Fruit fly (Drosophila melanogaster): Measurements from ENCODE around the gene CG46317.

Gene CG46317

dm6 chrX:14237873-14238394 lies 23.1 kb upstream of the CG46317 start, which contains the start of the genes Fbxl4 and Dus2 (continued):
- TF ChIP-seq psq (GFP tag; optimal IDR thresholded peaks at IDR 0.05) (peak; percentile 82), sv (GFP tag; optimal IDR thresholded peaks at IDR 0.05) (peak; percentile 94), Hr83 (GFP tag; optimal IDR thresholded peaks at IDR 0.05; ENCODE audit: poor library complexity, severe bottlenecking) (no peak), CG32264 (GFP tag; optimal IDR thresholded peaks at IDR 0.05) (peak; percentile 62), Hnf4 (GFP tag; optimal IDR thresholded peaks at IDR 0.05) (no peak), Rel (GFP tag; optimal IDR thresholded peaks at IDR 0.05) (no peak), Rel (tag; optimal IDR thresholded peaks at IDR 0.05) (peak; percentile 56), Mio (GFP tag; optimal IDR thresholded peaks at IDR 0.05) (peak; percentile 27)

dm6 chrX:14242479-14242878 lies 18.5 kb upstream of the CG46317 start, which contains the start of gene mRNA-cap:
mRNA-cap (minus strand) TSS chrX:14242822.
- TF ChIP-seq Dfd (GFP tag; optimal IDR thresholded peaks at IDR 0.05) (no peak), OdsH (GFP tag; optimal IDR thresholded peaks at IDR 0.05) (no peak), Hr83 (GFP tag; optimal IDR thresholded peaks at IDR 0.05; ENCODE audit: poor library complexity, severe bottlenecking) (no peak), HLH106 (tag; optimal IDR thresholded peaks at IDR 0.05) (no peak), jim (GFP tag; optimal IDR thresholded peaks at IDR 0.05) (no peak), dl (GFP tag; optimal IDR thresholded peaks at IDR 0.05; ENCODE audit: insufficient read depth in 1 of 2, partially characterized antibody in 2 of 2) (no peak), CrebA (GFP tag; optimal IDR thresholded peaks at IDR 0.05; ENCODE audit: borderline replicate concordance) (no peak), dsf (GFP tag; optimal IDR thresholded peaks at IDR 0.05; ENCODE audit: borderline replicate concordance) (no peak), Vsx2 (GFP tag; optimal IDR thresholded peaks at IDR 0.05; ENCODE audit: partially characterized antibody) (no peak), Hr78 (GFP tag; optimal IDR thresholded peaks at IDR 0.05) (no peak), br (GFP tag; optimal IDR thresholded peaks at IDR 0.05) (no peak)

- TF ChIP-seq Rel (GFP tag; optimal IDR thresholded peaks at IDR 0.05), result no peak
- peak; percentile 54 for TF ChIP-seq Rel (tag; optimal IDR thresholded peaks at IDR 0.05)
- peak in 1 of 2 experiments; percentile 29 for TF ChIP-seq foxo (GFP tag; optimal IDR thresholded peaks at IDR 0.05)
- peak; percentile 29 for TF ChIP-seq HLH106 (tag; optimal IDR thresholded peaks at IDR 0.05)
- TF ChIP-seq OdsH (GFP tag; optimal IDR thresholded peaks at IDR 0.05), result no peak
- TF ChIP-seq br (GFP tag; optimal IDR thresholded peaks at IDR 0.05), result no peak
- TF ChIP-seq Dif (GFP tag; optimal IDR thresholded peaks at IDR 0.05; ENCODE audit: partially characterized antibody), result no peak
- no peak for TF ChIP-seq fru (GFP tag; optimal IDR thresholded peaks at IDR 0.05)
- TF ChIP-seq tai (GFP tag; optimal IDR thresholded peaks at IDR 0.05), result no peak
- no peak for TF ChIP-seq dmrt93B (GFP tag; optimal IDR thresholded peaks at IDR 0.05)
- no peak for TF ChIP-seq Mio (GFP tag; optimal IDR thresholded peaks at IDR 0.05)
- TF ChIP-seq CrebA (GFP tag; optimal IDR thresholded peaks at IDR 0.05; ENCODE audit: borderline replicate concordance), result no peak
- TF ChIP-seq lola (GFP tag; optimal IDR thresholded peaks at IDR 0.05), result no peak
- no peak for TF ChIP-seq jim (GFP tag; optimal IDR thresholded peaks at IDR 0.05)
- TF ChIP-seq rgr (GFP tag; optimal IDR thresholded peaks at IDR 0.05), result peak; percentile 12
- no peak for TF ChIP-seq Sp1 (GFP tag; optimal IDR thresholded peaks at IDR 0.05)
- TF ChIP-seq ey (GFP tag; optimal IDR thresholded peaks at IDR 0.05), result no peak
- TF ChIP-seq dl (GFP tag; optimal IDR thresholded peaks at IDR 0.05; ENCODE audit: insufficient read depth in 1 of 2, partially characterized antibody in 2 of 2), result no peak
Observed at dm6 chrX:14242941-14243736, 17.9 kb upstream of the CG46317 start, which contains the start of gene CG32599. CG32599 (plus strand) TSS chrX:14243686.

dm6 chrX:14247035-14247786 lies 13.8 kb upstream of the CG46317 start, which contains the start of gene mud:
mud (plus strand) TSS chrX:14247732.
- TF ChIP-seq foxo (GFP tag; optimal IDR thresholded peaks at IDR 0.05) (peak in 1 of 2 experiments; percentile 14), Abd-B (GFP tag; optimal IDR thresholded peaks at IDR 0.05) (no peak), Mio (GFP tag; optimal IDR thresholded peaks at IDR 0.05) (no peak), woc (GFP tag; optimal IDR thresholded peaks at IDR 0.05) (peak; percentile 14), Hnf4 (GFP tag; optimal IDR thresholded peaks at IDR 0.05) (no peak), OdsH (GFP tag; optimal IDR thresholded peaks at IDR 0.05) (no peak), Rel (GFP tag; optimal IDR thresholded peaks at IDR 0.05) (no peak), Rel (tag; optimal IDR thresholded peaks at IDR 0.05) (no peak), N (GFP tag; optimal IDR thresholded peaks at IDR 0.05) (no peak), fru (GFP tag; optimal IDR thresholded peaks at IDR 0.05) (no peak), dl (GFP tag; optimal IDR thresholded peaks at IDR 0.05; ENCODE audit: insufficient read depth in 1 of 2, partially characterized antibody in 2 of 2) (no peak), Sp1 (GFP tag; optimal IDR thresholded peaks at IDR 0.05) (no peak), sv (GFP tag; optimal IDR thresholded peaks at IDR 0.05) (no peak), CrebA (GFP tag; optimal IDR thresholded peaks at IDR 0.05; ENCODE audit: borderline replicate concordance) (no peak), rgr (GFP tag; optimal IDR thresholded peaks at IDR 0.05) (no peak), Hr78 (GFP tag; optimal IDR thresholded peaks at IDR 0.05) (no peak), HLH106 (tag; optimal IDR thresholded peaks at IDR 0.05) (peak; percentile 14), pan (optimal IDR thresholded peaks at IDR 0.05) (no peak)
